Worm (Caenorhabditis elegans) whole organism, early embryonic: ENCODE measurements around the gene dpf-5.

ENCODE experiments used
- B0310.2 ChIP-seq: sonication (generic microtip); optimal IDR thresholded peaks from 2 replicates; lab custom pipeline; 2016; ENCODE audit warnings: mild to moderate bottlenecking, missing genetic modification characterization, missing compliant biosample characterization
- F13C5.2 ChIP-seq: sonication (generic microtip); optimal IDR thresholded peaks from 2 replicates; lab custom pipeline; 2017; ENCODE audit warnings: mild to moderate bottlenecking, missing genetic modification characterization, inconsistent platforms, missing compliant biosample characterization
- aly-1 ChIP-seq: sonication (generic microtip); optimal IDR thresholded peaks from 2 replicates; lab custom pipeline; 2016; ENCODE audit warnings: missing genetic modification characterization, missing compliant biosample characterization
- ama-1 ChIP-seq: fragments of 150-350 bp; optimal IDR thresholded peaks from 2 replicates; lab custom pipeline; 2014
- ceh-13 ChIP-seq: fragments of 200-800 bp; sonication (Bioruptor generic); optimal IDR thresholded peaks from 2 replicates; lab custom pipeline; 2018; ENCODE audit warnings: mild to moderate bottlenecking, missing genetic modification characterization, missing compliant biosample characterization
- ceh-36 ChIP-seq: sonication (generic microtip); optimal IDR thresholded peaks from 2 replicates; lab custom pipeline; 2016; ENCODE audit warnings: missing genetic modification characterization, inconsistent platforms, missing compliant biosample characterization
- ets-7 ChIP-seq: sonication (generic microtip); optimal IDR thresholded peaks from 2 replicates; lab custom pipeline; 2016; ENCODE audit warnings: missing genotype, missing genetic modification characterization, missing compliant biosample characterization
- flt-1 ChIP-seq: fragments of 200-800 bp; sonication (Bioruptor generic); IDR thresholded peaks from 2 replicates; pipeline ENCODE4 v1.3.6; 2022; ENCODE audit warnings: missing genetic modification characterization, missing compliant biosample characterization
- hmbx-1 ChIP-seq: sonication (generic microtip); optimal IDR thresholded peaks from 2 replicates; lab custom pipeline; 2016; ENCODE audit warnings: mild to moderate bottlenecking, missing genetic modification characterization, missing compliant biosample characterization
- hmg-4 ChIP-seq: fragments of 200-800 bp; sonication (Bioruptor generic); optimal IDR thresholded peaks from 2 replicates; lab custom pipeline; 2018; ENCODE audit warnings: mild to moderate bottlenecking, missing genetic modification characterization, missing compliant biosample characterization
- hnd-1 ChIP-seq: sonication (generic microtip); optimal IDR thresholded peaks from 2 replicates; lab custom pipeline; 2016; ENCODE audit warnings: missing genetic modification characterization, missing compliant biosample characterization
- pes-1 ChIP-seq: fragments of 200-800 bp; sonication (Bioruptor generic); IDR thresholded peaks from 2 replicates; pipeline ENCODE4 v1.3.6; 2022; ENCODE audit warnings: missing genetic modification reagents, missing genetic modification characterization, missing compliant biosample characterization
- scrt-1 ChIP-seq: fragments of 200-800 bp; sonication (Bioruptor generic); IDR thresholded peaks from 2 replicates; pipeline ENCODE4 v1.3.6; 2022; ENCODE audit warnings: missing genetic modification characterization, missing compliant biosample characterization
- sea-1 ChIP-seq: fragments of 200-800 bp; sonication (Bioruptor generic); conservative IDR thresholded peaks from 2 replicates; pipeline ENCODE4 v1.3.6; 2022; ENCODE audit warnings: missing genetic modification characterization, missing compliant biosample characterization
- tbx-11 ChIP-seq: fragments of 200-800 bp; sonication (Bioruptor generic); IDR thresholded peaks from 2 replicates; pipeline ENCODE4 v1.3.6; 2022; ENCODE audit warnings: missing genetic modification characterization, missing compliant biosample characterization
- tbx-37 ChIP-seq: fragments of 200-800 bp; sonication (Bioruptor generic); conservative IDR thresholded peaks from 2 replicates; pipeline ENCODE4 v1.3.6; 2022; ENCODE audit warnings: missing genetic modification reagents, missing genetic modification characterization, missing compliant biosample characterization
- tra-4 ChIP-seq: sonication (generic microtip); optimal IDR thresholded peaks from 2 replicates; lab custom pipeline; 2017; ENCODE audit warnings: missing genetic modification characterization, missing compliant biosample characterization

dpf-5 gene

DNA sequence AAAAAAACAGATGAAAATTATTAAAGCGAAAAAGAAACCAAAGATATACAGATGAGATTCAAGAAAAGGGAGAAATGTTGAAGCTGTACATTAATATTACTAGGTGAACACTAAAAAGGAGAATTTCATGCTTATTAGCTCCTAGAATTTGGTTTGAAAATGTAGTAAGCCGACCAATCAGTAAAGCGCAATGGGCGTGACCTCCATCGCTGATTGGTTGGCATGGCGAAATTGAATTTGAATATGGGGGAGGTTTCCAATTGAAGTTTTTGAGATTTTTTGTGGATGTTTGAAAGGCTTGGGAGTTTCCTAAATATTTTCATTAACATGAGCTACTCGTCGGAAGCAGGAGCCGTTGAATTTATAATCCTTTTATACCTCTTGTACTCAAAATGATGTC lies 29.9 kb downstream of the dpf-5 start:
- TF ChIP-seq tbx-37 (GFP tag; lab: Robert Waterston, UW): no peak
- no peak for TF ChIP-seq ceh-13 (GFP tag; lab: Kevin White, UChicago)
- TF ChIP-seq F13C5.2: no peak
- no peak for TF ChIP-seq aly-1 (tag; lab: Kevin White, UChicago)
- TF ChIP-seq hnd-1 (tag; lab: Kevin White, UChicago): no peak
- no peak for TF ChIP-seq tbx-11 (GFP tag; lab: Robert Waterston, UW)
- TF ChIP-seq ceh-36 (tag; lab: Kevin White, UChicago): no peak
- no peak for TF ChIP-seq B0310.2
- TF ChIP-seq sea-1 (GFP tag; lab: Robert Waterston, UW): no peak
- TF ChIP-seq hmbx-1 (tag; lab: Kevin White, UChicago): no peak
- TF ChIP-seq pes-1 (GFP tag; lab: Robert Waterston, UW): no peak
- TF ChIP-seq hmg-4 (GFP tag; lab: Kevin White, UChicago): no peak
- TF ChIP-seq ama-1: no peak
- no peak for TF ChIP-seq flt-1 (GFP tag; lab: Robert Waterston, UW)
- TF ChIP-seq ets-7 (tag; lab: Kevin White, UChicago): no peak
- TF ChIP-seq scrt-1 (GFP tag; lab: Robert Waterston, UW): no peak
- TF ChIP-seq tra-4 (tag; lab: Kevin White, UChicago): no peak

DNA sequence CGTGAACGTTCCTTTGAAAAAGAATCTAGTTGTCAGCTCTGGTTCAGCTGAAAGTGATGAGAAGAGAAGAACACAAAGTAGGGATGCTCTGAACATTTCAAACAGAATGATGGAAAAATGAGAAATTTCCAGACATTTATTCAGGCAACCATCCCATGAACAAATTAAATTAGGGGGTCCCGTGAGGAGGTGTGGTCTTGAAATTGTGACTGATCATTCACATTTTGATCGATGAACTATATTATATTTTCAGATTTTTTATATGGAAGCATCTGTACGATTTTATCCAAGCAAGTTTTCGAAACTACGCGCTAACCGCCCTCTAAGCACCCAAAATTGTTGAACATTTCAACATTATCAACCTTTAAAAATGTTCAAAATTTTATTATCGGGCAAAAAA lies 30.4 kb downstream of the dpf-5 start, which contains the start of gene R11E3.19:
Gene R11E3.19 (minus strand): TSS at position 101 of the 400 bp plus-strand sequence.
- TF ChIP-seq sea-1 (GFP tag; lab: Robert Waterston, UW) (no peak), ama-1 (no peak), tbx-37 (GFP tag; lab: Robert Waterston, UW) (no peak), B0310.2 (no peak), tra-4 (tag; lab: Kevin White, UChicago) (no peak), scrt-1 (GFP tag; lab: Robert Waterston, UW) (no peak), aly-1 (tag; lab: Kevin White, UChicago) (no peak), ceh-13 (GFP tag; lab: Kevin White, UChicago) (no peak), hmg-4 (GFP tag; lab: Kevin White, UChicago) (no peak), ceh-36 (tag; lab: Kevin White, UChicago) (no peak)

DNA sequence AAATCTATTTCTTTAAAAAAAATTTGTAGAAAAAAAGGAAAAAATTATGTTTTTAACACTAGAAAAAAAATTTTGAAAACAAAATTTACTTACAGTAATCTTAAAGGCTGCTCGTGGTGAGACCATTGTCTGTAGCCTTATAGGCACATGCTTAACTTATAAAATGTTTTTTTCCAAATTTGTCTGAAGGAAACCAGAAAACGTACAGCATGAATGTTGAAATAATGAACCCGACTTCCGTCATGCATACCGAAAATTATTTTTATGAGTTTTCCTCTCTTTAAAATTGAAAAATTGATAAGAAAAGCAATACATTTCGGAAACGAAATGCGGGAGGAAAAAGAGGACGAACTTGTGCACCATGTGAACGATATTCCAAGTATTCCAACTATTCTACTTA lies 34.6 kb downstream of the dpf-5 start, which contains the start of gene R11E3.2:
Gene R11E3.2 (plus strand): TSS at position 301 of the 400 bp plus-strand sequence.
- TF ChIP-seq ceh-13 (GFP tag; lab: Kevin White, UChicago): no peak
- no peak for TF ChIP-seq tra-4 (tag; lab: Kevin White, UChicago)
- TF ChIP-seq ceh-36 (tag; lab: Kevin White, UChicago): no peak
- no peak for TF ChIP-seq pes-1 (GFP tag; lab: Robert Waterston, UW)
- no peak for TF ChIP-seq aly-1 (tag; lab: Kevin White, UChicago)
- TF ChIP-seq flt-1 (GFP tag; lab: Robert Waterston, UW): no peak
- TF ChIP-seq tbx-11 (GFP tag; lab: Robert Waterston, UW): no peak
- TF ChIP-seq ama-1: no peak
- no peak for TF ChIP-seq hnd-1 (tag; lab: Kevin White, UChicago)
- no peak for TF ChIP-seq hmg-4 (GFP tag; lab: Kevin White, UChicago)
- no peak for TF ChIP-seq scrt-1 (GFP tag; lab: Robert Waterston, UW)
- no peak for TF ChIP-seq ets-7 (tag; lab: Kevin White, UChicago)
- TF ChIP-seq F13C5.2: no peak

DNA sequence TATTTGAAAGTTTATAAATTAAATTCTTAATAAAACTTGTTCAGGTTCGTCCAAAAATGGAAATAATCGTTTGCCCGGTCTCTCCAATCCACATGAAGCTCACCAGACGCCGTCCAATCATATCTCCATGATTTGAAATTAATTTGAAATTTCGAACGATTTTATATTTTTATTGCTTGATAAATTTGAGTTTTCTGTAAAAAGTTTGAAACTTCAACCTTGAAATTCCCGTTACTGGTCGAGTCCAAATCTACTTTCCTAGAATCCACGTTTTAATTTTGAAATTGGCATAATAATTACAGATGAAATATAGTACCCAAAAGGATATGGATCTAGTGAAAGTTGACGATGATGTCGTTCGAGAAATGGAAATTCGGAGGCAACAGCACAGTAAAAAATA lies 42.0 kb downstream of the dpf-5 start, which contains the start of gene npp-26:
Gene npp-26 (plus strand): TSS at position 301 of the 400 bp plus-strand sequence.
- TF ChIP-seq F13C5.2 (no peak), ceh-13 (GFP tag; lab: Kevin White, UChicago) (no peak), tbx-11 (GFP tag; lab: Robert Waterston, UW) (no peak)

DNA sequence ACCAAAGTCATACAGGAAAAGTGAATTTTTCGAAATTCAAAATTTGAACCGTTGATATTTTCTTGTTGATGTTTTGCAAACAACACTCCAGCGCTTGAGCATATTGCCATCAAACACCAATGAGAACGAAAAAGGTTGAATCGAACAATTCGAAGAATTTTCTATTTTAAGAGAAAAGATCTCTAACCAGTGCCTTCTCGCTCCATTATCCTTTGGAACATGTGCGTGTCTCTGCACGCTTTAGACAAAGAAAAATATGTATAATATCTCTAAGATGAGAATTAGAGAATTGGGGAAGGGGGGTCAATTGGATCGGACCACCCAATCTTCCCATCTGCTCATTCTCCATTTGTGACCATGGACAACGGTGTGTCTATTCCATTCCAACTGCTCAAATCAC lies 42.5 kb downstream of the dpf-5 start, which contains the start of gene Y17G9B.2:
Gene Y17G9B.2 (plus strand): TSS at position 301 of the 400 bp plus-strand sequence.
- no peak for TF ChIP-seq F13C5.2
- no peak for TF ChIP-seq ets-7 (tag; lab: Kevin White, UChicago)
- TF ChIP-seq ceh-36 (tag; lab: Kevin White, UChicago): no peak
- no peak for TF ChIP-seq sea-1 (GFP tag; lab: Robert Waterston, UW)
- TF ChIP-seq flt-1 (GFP tag; lab: Robert Waterston, UW): no peak
- TF ChIP-seq hmg-4 (GFP tag; lab: Kevin White, UChicago): no peak
- no peak for TF ChIP-seq tra-4 (tag; lab: Kevin White, UChicago)

DNA sequence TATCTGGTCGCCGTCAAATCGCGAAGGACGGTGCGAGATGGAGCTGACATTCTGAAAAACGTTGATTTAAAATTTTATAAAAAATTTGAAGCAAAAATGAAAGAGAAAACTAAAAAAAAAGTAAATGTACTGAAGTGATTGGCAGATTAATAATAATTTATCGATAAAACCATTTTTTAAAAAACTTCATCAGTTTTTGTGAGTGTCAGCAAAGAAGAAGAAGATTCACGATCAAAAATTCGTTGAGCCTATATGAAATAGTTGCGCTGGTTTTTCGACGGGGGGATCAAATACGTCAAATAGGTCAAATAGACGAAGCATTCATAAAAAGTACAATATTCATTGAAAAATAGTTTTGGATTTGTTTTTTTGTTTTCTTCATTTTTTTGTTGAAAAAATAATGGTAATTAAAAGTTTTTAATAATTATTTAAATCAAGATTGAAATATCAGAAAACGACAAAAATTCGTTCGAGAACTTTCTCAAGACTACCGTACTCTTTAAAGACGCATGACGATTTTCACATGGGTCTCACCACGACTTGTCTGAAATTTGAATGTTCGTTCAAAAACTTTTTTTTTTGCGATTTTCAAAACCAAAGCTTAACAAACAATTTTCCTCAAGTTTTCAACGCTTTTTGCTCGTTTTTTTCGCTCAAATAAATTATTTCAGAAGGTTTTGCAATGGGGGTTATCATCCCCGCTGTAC lies 45.9 kb downstream of the dpf-5 start, which contains the start of the genes memi-1 and cyp-31A3:
Gene memi-1 (minus strand): TSS at position 51 of the 707 bp plus-strand sequence.
Gene cyp-31A3 (plus strand): TSS at position 672 of the 707 bp plus-strand sequence.
- TF ChIP-seq ceh-13 (GFP tag; lab: Kevin White, UChicago) (no peak), hmg-4 (GFP tag; lab: Kevin White, UChicago) (no peak), ets-7 (tag; lab: Kevin White, UChicago) (no peak), ama-1 (no peak), F13C5.2 (no peak), tbx-37 (GFP tag; lab: Robert Waterston, UW) (no peak)

DNA sequence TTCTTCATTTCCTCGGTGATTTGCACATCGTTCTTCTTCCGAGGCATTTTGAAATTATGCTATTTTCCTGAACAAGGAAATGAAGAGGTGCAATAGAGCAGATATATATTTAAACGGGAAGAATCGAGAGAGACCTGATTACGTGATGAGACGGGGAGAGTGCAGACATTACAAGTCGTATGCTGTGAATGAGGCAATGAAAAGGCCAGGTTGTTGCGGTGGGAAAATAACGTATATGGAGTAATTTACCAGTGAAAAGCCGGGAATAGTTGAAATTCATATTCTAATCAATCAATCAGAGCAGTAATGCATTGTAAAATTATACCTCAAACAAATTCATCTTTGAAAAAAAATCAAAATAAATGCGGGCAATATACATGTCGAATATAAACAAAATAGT lies 47.7 kb downstream of the dpf-5 start, which contains the start of gene Y17G9B.8:
Gene Y17G9B.8 (minus strand): TSS at position 182 of the 400 bp plus-strand sequence.
- TF ChIP-seq pes-1 (GFP tag; lab: Robert Waterston, UW) (no peak), ceh-13 (GFP tag; lab: Kevin White, UChicago) (no peak), hmbx-1 (tag; lab: Kevin White, UChicago) (no peak), hnd-1 (tag; lab: Kevin White, UChicago) (no peak), aly-1 (tag; lab: Kevin White, UChicago) (no peak), ceh-36 (tag; lab: Kevin White, UChicago) (no peak), tbx-37 (GFP tag; lab: Robert Waterston, UW) (no peak), flt-1 (GFP tag; lab: Robert Waterston, UW) (no peak), ets-7 (tag; lab: Kevin White, UChicago) (no peak), B0310.2 (no peak), ama-1 (no peak), tbx-11 (GFP tag; lab: Robert Waterston, UW) (no peak), scrt-1 (GFP tag; lab: Robert Waterston, UW) (no peak), hmg-4 (GFP tag; lab: Kevin White, UChicago) (no peak), sea-1 (GFP tag; lab: Robert Waterston, UW) (no peak), tra-4 (tag; lab: Kevin White, UChicago) (no peak), F13C5.2 (no peak)
